Worm (Caenorhabditis elegans): ENCODE data around the gene C17G10.1.

C17G10.1 gene

DNA sequence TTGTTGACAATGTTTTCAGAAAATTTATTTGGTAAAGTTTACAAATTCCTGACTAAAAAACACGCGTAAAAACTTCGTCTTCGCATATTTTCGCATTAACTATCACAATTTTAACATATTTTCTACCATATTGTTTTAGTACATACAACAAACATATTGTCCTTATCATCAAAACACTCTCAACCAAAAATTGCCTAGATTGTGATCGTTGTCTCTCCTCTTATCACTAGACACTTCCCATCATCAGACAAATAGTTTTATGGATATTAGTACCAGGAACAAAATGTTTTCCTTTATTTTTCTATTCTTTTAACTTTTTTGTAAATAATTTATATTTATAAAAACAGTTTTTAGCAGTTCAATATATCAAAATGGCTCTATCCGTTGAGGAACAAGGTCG lies 35.0 kb upstream of the C17G10.1 start, which contains the start of gene C17C3.3:
C17C3.3 (plus strand) TSS at position 346 of the 400 bp plus-strand sequence.
- TF ChIP-seq aptf-2 (GFP tag; conservative IDR thresholded peaks at IDR 0.05): no peak
- no peak for TF ChIP-seq T26A5.8 (tag; optimal IDR thresholded peaks at IDR 0.05)
- no peak for TF ChIP-seq let-607 (tag; optimal IDR thresholded peaks at IDR 0.05)
- TF ChIP-seq F49E8.2 (tag; optimal IDR thresholded peaks at IDR 0.05; ENCODE audit: insufficient read depth): no peak
- no peak for TF ChIP-seq hrde-1 (tag; optimal IDR thresholded peaks at IDR 0.05; ENCODE audit: borderline replicate concordance)
- no peak for TF ChIP-seq Y53F4B.3 (GFP tag; IDR thresholded peaks at IDR 0.05)
- TF ChIP-seq nfya-2 (GFP tag; IDR thresholded peaks at IDR 0.05): no peak
- TF ChIP-seq athp-1 (tag; optimal IDR thresholded peaks at IDR 0.05): no peak
- TF ChIP-seq atf-7 (tag; optimal IDR thresholded peaks at IDR 0.05): no peak
- TF ChIP-seq nhr-120 (GFP tag; IDR thresholded peaks at IDR 0.05): no peak
- no peak for TF ChIP-seq ZK185.1 (tag; optimal IDR thresholded peaks at IDR 0.05; ENCODE audit: poor library complexity, severe bottlenecking)
- TF ChIP-seq nhr-80 (tag; optimal IDR thresholded peaks at IDR 0.05): no peak
- no peak for TF ChIP-seq sptf-2 (GFP tag; optimal IDR thresholded peaks at IDR 0.05)
- no peak for TF ChIP-seq Y53G8AR.9 (GFP tag; conservative IDR thresholded peaks at IDR 0.05)
- no peak for TF ChIP-seq T07F8.4 (tag; optimal IDR thresholded peaks at IDR 0.05)
- TF ChIP-seq egrh-3 (GFP tag; IDR thresholded peaks at IDR 0.05): no peak

DNA sequence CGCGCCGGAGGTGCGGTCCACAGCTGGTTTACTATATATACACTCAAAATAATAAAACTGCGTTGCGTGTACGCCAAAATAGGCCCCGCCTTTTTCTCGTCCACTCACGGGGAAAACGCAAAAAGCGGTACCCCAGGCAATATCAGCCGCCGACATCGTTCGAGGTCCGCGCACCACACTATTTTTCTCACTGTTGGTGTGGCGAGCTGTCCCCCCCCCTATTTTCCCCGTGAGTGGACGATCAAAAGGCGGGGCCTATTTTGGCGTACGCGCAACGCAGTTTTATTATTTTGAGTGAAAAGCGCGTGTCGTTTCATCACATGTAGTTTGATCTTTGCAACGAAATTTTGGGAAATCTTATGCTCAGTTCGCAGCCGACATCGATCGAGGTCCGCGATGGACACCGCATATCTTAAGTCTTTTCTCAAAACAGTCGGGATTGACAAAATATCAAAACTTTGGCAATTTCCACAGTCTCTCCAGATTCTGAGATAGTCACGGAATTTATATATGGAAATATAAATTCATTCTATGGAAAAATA lies 31.2 kb upstream of the C17G10.1 start:
- TF ChIP-seq ama-1 (optimal IDR thresholded peaks at IDR 0.05): no peak
- TF ChIP-seq ama-1 (GFP tag; optimal IDR thresholded peaks at IDR 0.05): no peak
- no peak for TF ChIP-seq hrde-1 (tag; optimal IDR thresholded peaks at IDR 0.05; ENCODE audit: borderline replicate concordance)
- no peak for TF ChIP-seq madf-10 (tag; optimal IDR thresholded peaks at IDR 0.05)
- no peak for TF ChIP-seq gei-17 (GFP tag; optimal IDR thresholded peaks at IDR 0.05)
- TF ChIP-seq nhr-90 (tag; optimal IDR thresholded peaks at IDR 0.05): no peak
- TF ChIP-seq egrh-3 (GFP tag; IDR thresholded peaks at IDR 0.05): no peak
- no peak for TF ChIP-seq F57A8.1 (GFP tag; optimal IDR thresholded peaks at IDR 0.05)
- no peak for TF ChIP-seq nfya-2 (GFP tag; IDR thresholded peaks at IDR 0.05)
- no peak for TF ChIP-seq F22D6.2 (tag; optimal IDR thresholded peaks at IDR 0.05)
- no peak for TF ChIP-seq Y67H2A.10 (GFP tag; conservative IDR thresholded peaks at IDR 0.05)
- no peak for TF ChIP-seq xnd-1 (tag; optimal IDR thresholded peaks at IDR 0.05)
- no peak for TF ChIP-seq ceh-91 (GFP tag; IDR thresholded peaks at IDR 0.05)
- no peak for TF ChIP-seq rpc-1 (optimal IDR thresholded peaks at IDR 0.05)
- no peak for TF ChIP-seq rpc-1 (tag; optimal IDR thresholded peaks at IDR 0.05)
- no peak for TF ChIP-seq C17E4.6 (GFP tag; IDR thresholded peaks at IDR 0.05)
- TF ChIP-seq repo-1 (tag; optimal IDR thresholded peaks at IDR 0.05): no peak
- no peak for TF ChIP-seq ztf-6 (GFP tag; IDR thresholded peaks at IDR 0.05)
- no peak for TF ChIP-seq Y53G8AR.9 (GFP tag; conservative IDR thresholded peaks at IDR 0.05)
- no peak; the same call in 1 of the 2 replicates for TF ChIP-seq F33H1.4 (GFP tag; IDR thresholded peaks at IDR 0.05)
- TF ChIP-seq F10E7.11 (tag; optimal IDR thresholded peaks at IDR 0.05): no peak
- TF ChIP-seq D2030.7 (GFP tag; IDR thresholded peaks at IDR 0.05): no peak
- no peak for TF ChIP-seq atf-7 (tag; optimal IDR thresholded peaks at IDR 0.05)
- no peak for TF ChIP-seq B0261.1 (tag; optimal IDR thresholded peaks at IDR 0.05)
- TF ChIP-seq dpl-1 (GFP tag; optimal IDR thresholded peaks at IDR 0.05): no peak
- no peak for TF ChIP-seq K12H6.12 (tag; optimal IDR thresholded peaks at IDR 0.05)
- TF ChIP-seq ztf-3 (GFP tag; optimal IDR thresholded peaks at IDR 0.05): no peak
- TF ChIP-seq lag-1 (GFP tag; IDR thresholded peaks at IDR 0.05): no peak
- TF ChIP-seq rec-8 (tag; optimal IDR thresholded peaks at IDR 0.05): no peak
- TF ChIP-seq lin-26 (GFP tag; IDR thresholded peaks at IDR 0.05): 0 out of 2 replicates have a peak, but pooled peaks have one; percentile 56
- TF ChIP-seq snpc-1.1 (tag; optimal IDR thresholded peaks at IDR 0.05; ENCODE audit: insufficient read depth): peak; percentile 80
- TF ChIP-seq nfyb-1 (GFP tag; IDR thresholded peaks at IDR 0.05): 0 out of 2 replicates have a peak, but pooled peaks have one; percentile 41
- TF ChIP-seq ztf-26 (tag; optimal IDR thresholded peaks at IDR 0.05): no peak
- TF ChIP-seq unc-62 (GFP tag; optimal IDR thresholded peaks at IDR 0.05): no peak
- TF ChIP-seq sdz-38 (tag; optimal IDR thresholded peaks at IDR 0.05): no peak
- peak; percentile 74 for TF ChIP-seq hmg-1.2 (GFP tag; IDR thresholded peaks at IDR 0.05)
- no peak for TF ChIP-seq F49E8.2 (tag; optimal IDR thresholded peaks at IDR 0.05; ENCODE audit: insufficient read depth)
- no peak for TF ChIP-seq athp-1 (tag; optimal IDR thresholded peaks at IDR 0.05)

Data from whole organism, young adult.